Worm (Caenorhabditis elegans) whole organism, L1 larva: Measurements from ENCODE around the gene egrh-3.
A peak's percentile ranks its signal among the peaks of the same experiment; 100 is the strongest.

Experiments used
- C04F5.9 ChIP-seq: sonication (generic microtip); optimal IDR thresholded peaks from 2 replicates; lab custom pipeline; 2016; ENCODE audit warnings: missing genetic modification characterization, missing compliant biosample characterization
- C16A3.4 ChIP-seq: fragments of 150-350 bp; optimal IDR thresholded peaks from 2 replicates; lab custom pipeline; 2014; ENCODE audit warnings: missing biosample characterization, missing genetic modification characterization
- aha-1 ChIP-seq: fragments of 150-350 bp; optimal IDR thresholded peaks from 2 replicates; lab custom pipeline; 2014; ENCODE audit warnings: missing biosample characterization, missing genetic modification characterization
- aly-2 ChIP-seq: fragments of 150-350 bp; optimal IDR thresholded peaks from 2 replicates; lab custom pipeline; 2014; ENCODE audit warnings: missing biosample characterization, missing genetic modification characterization
- ama-1 ChIP-seq: fragments of 150-350 bp; optimal IDR thresholded peaks from 2 replicates; lab custom pipeline; 2014
- ceh-82 ChIP-seq, 3 experiments: fragments of 150-350 bp in 1 of 3; sonication (generic microtip) in 2 of 3; optimal IDR thresholded peaks; 2 replicates each; lab custom pipeline; 2014 to 2017; ENCODE audit warnings: missing biosample characterization in 3 of 3, missing genetic modification characterization in 3 of 3
- ceh-90 ChIP-seq: sonication (generic microtip); optimal IDR thresholded peaks from 2 replicates; lab custom pipeline; 2016; ENCODE audit warnings: missing genetic modification characterization, missing compliant biosample characterization
- dpl-1 ChIP-seq, 3 experiments: fragments of 150-350 bp in 2 of 3; sonication (generic microtip) in 1 of 3; optimal IDR thresholded peaks; 2 replicates each; lab custom pipeline; 2014 to 2017; ENCODE audit warnings: missing biosample characterization in 3 of 3, missing genetic modification characterization in 3 of 3, missing genetic modification reagents in 3 of 3
- dsc-1 ChIP-seq: sonication (generic microtip); optimal IDR thresholded peaks from 2 replicates; lab custom pipeline; 2016; ENCODE audit warnings: mild to moderate bottlenecking, missing genetic modification characterization, missing compliant biosample characterization
- efl-1 ChIP-seq, 4 experiments: fragments of 150-350 bp; optimal IDR thresholded peaks in 3 of 4; peaks in 1 of 4; 1 replicate in 1 of 4; 2 replicates in 3 of 4; lab custom pipeline; 2014; ENCODE audit warnings: missing biosample characterization in 2 of 4, missing genetic modification characterization in 2 of 4, missing genetic modification reagents in 2 of 4
- elt-2 ChIP-seq: sonication (generic microtip); optimal IDR thresholded peaks from 2 replicates; lab custom pipeline; 2016; ENCODE audit warnings: missing genetic modification characterization, mild to moderate bottlenecking, inconsistent platforms, missing compliant biosample characterization, missing genetic modification reagents
- ets-5 ChIP-seq: fragments of 200-800 bp; sonication (Bioruptor generic); IDR thresholded peaks from 2 replicates; pipeline ENCODE4 v1.3.6; 2022; ENCODE audit warnings: missing genetic modification characterization, missing compliant biosample characterization
- fkh-10 ChIP-seq: sonication (generic microtip); optimal IDR thresholded peaks from 2 replicates; lab custom pipeline; 2017; ENCODE audit warnings: missing biosample characterization, missing genetic modification reagents, missing genetic modification characterization
- fkh-4 ChIP-seq: sonication (generic microtip); optimal IDR thresholded peaks from 2 replicates; lab custom pipeline; 2016; ENCODE audit warnings: missing compliant biosample characterization, missing genetic modification characterization, borderline replicate concordance
- fkh-8 ChIP-seq: sonication (generic microtip); optimal IDR thresholded peaks from 2 replicates; lab custom pipeline; 2016; ENCODE audit warnings: mild to moderate bottlenecking, missing genetic modification characterization, missing compliant biosample characterization
- fos-1 ChIP-seq: fragments of 150-350 bp; optimal IDR thresholded peaks from 2 replicates; lab custom pipeline; 2014; ENCODE audit warnings: missing biosample characterization, missing genetic modification characterization
- hlh-4 ChIP-seq: sonication (generic microtip); optimal IDR thresholded peaks from 2 replicates; lab custom pipeline; 2016; ENCODE audit warnings: mild to moderate bottlenecking, missing genetic modification characterization, missing compliant biosample characterization
- irx-1 ChIP-seq: sonication (generic microtip); optimal IDR thresholded peaks from 2 replicates; lab custom pipeline; 2016; ENCODE audit warnings: missing genetic modification characterization, missing compliant biosample characterization
- isw-1 ChIP-seq: fragments of 200-800 bp; sonication (Bioruptor generic); IDR thresholded peaks from 2 replicates; pipeline ENCODE4 v1.3.6; 2022; ENCODE audit warnings: missing genetic modification characterization, missing compliant biosample characterization
- lin-14 ChIP-seq: fragments of 200-800 bp; sonication (Bioruptor generic); optimal IDR thresholded peaks from 2 replicates; lab custom pipeline; 2018; ENCODE audit warnings: mild to moderate bottlenecking, missing genetic modification characterization, moderate library complexity, missing compliant biosample characterization
- lin-35 ChIP-seq, 2 experiments: fragments of 150-350 bp; optimal IDR thresholded peaks; 2 replicates each; lab custom pipeline; 2014; ENCODE audit warnings: missing biosample characterization in 2 of 2, missing genetic modification characterization in 2 of 2, missing genetic modification reagents in 2 of 2
- lir-3 ChIP-seq: sonication (generic microtip); optimal IDR thresholded peaks from 2 replicates; lab custom pipeline; 2016; ENCODE audit warnings: mild to moderate bottlenecking, missing genetic modification characterization, moderate library complexity, missing compliant biosample characterization; ENCODE audit not compliant: poor library complexity
- lsy-2 ChIP-seq, 2 experiments: fragments of 150-350 bp; optimal IDR thresholded peaks; 2 replicates each; lab custom pipeline; 2014; ENCODE audit warnings: missing biosample characterization in 2 of 2, missing genetic modification characterization in 2 of 2
- mab-9 ChIP-seq: fragments of 200-800 bp; sonication (Bioruptor generic); IDR thresholded peaks from 2 replicates; pipeline ENCODE4 v1.3.6; 2022; ENCODE audit warnings: missing genetic modification reagents, missing genetic modification characterization, missing compliant biosample characterization
- mdl-1 ChIP-seq, 2 experiments: fragments of 150-350 bp; optimal IDR thresholded peaks; 2 replicates each; lab custom pipeline; 2014 to 2017; ENCODE audit warnings: missing biosample characterization in 2 of 2, missing genetic modification characterization in 2 of 2, inconsistent platforms in 1 of 2
- nhr-12 ChIP-seq: sonication (generic microtip); optimal IDR thresholded peaks from 2 replicates; lab custom pipeline; 2017; ENCODE audit warnings: missing biosample characterization, missing genetic modification characterization
- nhr-19 ChIP-seq: fragments of 200-800 bp; sonication (Bioruptor generic); conservative IDR thresholded peaks from 2 replicates; pipeline ENCODE4 v1.3.6; 2022; ENCODE audit warnings: missing genetic modification characterization, missing compliant biosample characterization
- nhr-28 ChIP-seq: fragments of 150-350 bp; optimal IDR thresholded peaks from 2 replicates; lab custom pipeline; 2014; ENCODE audit warnings: missing biosample characterization, missing genetic modification characterization
- nhr-47 ChIP-seq: sonication (generic microtip); optimal IDR thresholded peaks from 2 replicates; lab custom pipeline; 2016; ENCODE audit warnings: mild to moderate bottlenecking, missing genetic modification characterization, moderate library complexity, missing compliant biosample characterization
- nhr-71 ChIP-seq: sonication (generic microtip); optimal IDR thresholded peaks from 2 replicates; lab custom pipeline; 2016; ENCODE audit warnings: mild to moderate bottlenecking, missing genetic modification characterization, moderate library complexity, missing compliant biosample characterization
- nhr-76 ChIP-seq: sonication (generic microtip); optimal IDR thresholded peaks from 2 replicates; lab custom pipeline; 2017; ENCODE audit warnings: missing biosample characterization, missing genetic modification characterization
- nhr-85 ChIP-seq: sonication (generic microtip); peaks from one replicate; lab custom pipeline; 2016; ENCODE audit warnings: missing genetic modification characterization, inconsistent platforms, missing compliant biosample characterization
- pqm-1 ChIP-seq: sonication (generic microtip); optimal IDR thresholded peaks from 3 replicates; lab custom pipeline; 2017; ENCODE audit warnings: missing biosample characterization, missing genetic modification characterization
- rnt-1 ChIP-seq: sonication (generic microtip); optimal IDR thresholded peaks from 2 replicates; lab custom pipeline; 2016; ENCODE audit warnings: mild to moderate bottlenecking, missing genetic modification characterization, moderate library complexity, missing compliant biosample characterization
- snpc-4 ChIP-seq: fragments of 150-350 bp; optimal IDR thresholded peaks from 2 replicates; lab custom pipeline; 2014; ENCODE audit warnings: missing biosample characterization, missing genetic modification characterization
- snu-23 ChIP-seq: sonication (generic microtip); optimal IDR thresholded peaks from 2 replicates; lab custom pipeline; 2016; ENCODE audit warnings: missing genetic modification characterization, missing compliant biosample characterization
- sptf-1 ChIP-seq: fragments of 150-350 bp; optimal IDR thresholded peaks from 2 replicates; lab custom pipeline; 2014; ENCODE audit warnings: missing biosample characterization, missing genetic modification characterization
- tbx-2 ChIP-seq: sonication (generic microtip); optimal IDR thresholded peaks from 2 replicates; lab custom pipeline; 2016; ENCODE audit warnings: missing genetic modification characterization, missing compliant biosample characterization
- unc-130 ChIP-seq: fragments of 150-350 bp; optimal IDR thresholded peaks from 2 replicates; lab custom pipeline; 2017; ENCODE audit warnings: missing biosample characterization, missing genetic modification characterization, inconsistent platforms
- unc-62 ChIP-seq: fragments of 150-350 bp; optimal IDR thresholded peaks from 2 replicates; lab custom pipeline; 2014; ENCODE audit warnings: missing biosample characterization, missing genetic modification reagents, missing genetic modification characterization
- unc-86 ChIP-seq: sonication (generic microtip); optimal IDR thresholded peaks from 2 replicates; lab custom pipeline; 2016; ENCODE audit warnings: missing genetic modification characterization, missing compliant biosample characterization
- xbp-1 ChIP-seq: sonication (generic microtip); optimal IDR thresholded peaks from 2 replicates; lab custom pipeline; 2016; ENCODE audit warnings: missing genetic modification characterization, missing compliant biosample characterization

Gene egrh-3

ce11 chrIV:2664901-2665201 is 23.7 kb downstream of the egrh-3 start:
- no peak for TF ChIP-seq tbx-2
- no peak for TF ChIP-seq efl-1 (optimal IDR thresholded peaks at IDR 0.05; lab: Kevin White, UChicago)
- TF ChIP-seq efl-1 (GFP tag; optimal IDR thresholded peaks at IDR 0.05 in 1 of 2; lab: Kevin White, UChicago), result peak in 1 of 2 experiments; percentile 58

- TF ChIP-seq sptf-1 (tag; lab: Kevin White, UChicago) (no peak), nhr-28 (tag; lab: Kevin White, UChicago) (no peak), fkh-10 (GFP tag; lab: Kevin White, UChicago) (peak; percentile 72), unc-62 (GFP tag; lab: Kevin White, UChicago) (no peak), hlh-4 (no peak), nhr-76 (tag; lab: Kevin White, UChicago) (no peak), aha-1 (tag; lab: Kevin White, UChicago) (no peak), ets-5 (GFP tag; lab: Robert Waterston, UW) (no peak), lin-35 (GFP tag; optimal IDR thresholded peaks at IDR 0.05; lab: Kevin White, UChicago) (peak in 1 of 2 experiments; percentile 33), dsc-1 (tag; lab: Kevin White, UChicago) (peak; percentile 57), snu-23 (GFP tag; lab: Kevin White, UChicago) (no peak), fkh-8 (tag; lab: Kevin White, UChicago) (peak; percentile 6), pqm-1 (tag; lab: Kevin White, UChicago) (no peak), isw-1 (GFP tag; lab: Robert Waterston, UW) (peak; percentile 12), nhr-85 (peak; percentile 15), fkh-4 (tag; lab: Kevin White, UChicago) (no peak), ceh-90 (tag; lab: Kevin White, UChicago) (no peak), C16A3.4 (no peak), nhr-71 (tag; lab: Kevin White, UChicago) (peak; percentile 35), lir-3 (tag; lab: Kevin White, UChicago) (no peak), ceh-82 (tag; optimal IDR thresholded peaks at IDR 0.05; lab: Kevin White, UChicago) (peak in 1 of 3 experiments; percentile 55), xbp-1 (tag; lab: Kevin White, UChicago) (no peak), rnt-1 (tag; lab: Kevin White, UChicago) (peak; percentile 26), C04F5.9 (tag; lab: Kevin White, UChicago) (no peak), irx-1 (tag; lab: Kevin White, UChicago) (no peak), mdl-1 (tag; optimal IDR thresholded peaks at IDR 0.05; lab: Kevin White, UChicago) (no peak), nhr-19 (no peak), efl-1 (optimal IDR thresholded peaks at IDR 0.05; lab: Kevin White, UChicago) (peak; percentile 6 to 20), efl-1 (GFP tag; optimal IDR thresholded peaks at IDR 0.05 in 1 of 2; lab: Kevin White, UChicago) (peak; percentile 3 to 88), fos-1 (tag; lab: Kevin White, UChicago) (no peak), lsy-2 (tag; optimal IDR thresholded peaks at IDR 0.05; lab: Kevin White, UChicago) (peak; percentile 31 to 55), mab-9 (GFP tag; lab: Robert Waterston, UW) (no peak), snpc-4 (tag; lab: Kevin White, UChicago) (no peak), ama-1 (lab: Kevin White, UChicago) (no peak), unc-130 (tag; lab: Kevin White, UChicago) (no peak), nhr-47 (peak; percentile 40), nhr-12 (no peak), unc-86 (peak; percentile 15), elt-2 (tag; lab: Kevin White, UChicago) (no peak), aly-2 (tag; lab: Kevin White, UChicago) (no peak), dpl-1 (GFP tag; optimal IDR thresholded peaks at IDR 0.05; lab: Kevin White, UChicago) (peak in 2 of 3 experiments; percentile 9 to 25), lin-14 (GFP tag; lab: Kevin White, UChicago) (peak; percentile 83)
Observed at ce11 chrIV:2663953-2664900, 24.3 kb downstream of the egrh-3 start, which contains the start of gene Y69A2AR.31. TSS of gene Y69A2AR.31 (minus strand) at chrIV:2664003.
